Fruit fly (Drosophila melanogaster) whole organism, embryonic: ENCODE data around the gene trr.
A peak's percentile ranks its signal among the peaks of the same experiment; 100 is the strongest.

Source experiments
- ATbp ChIP-seq: fragments of 200-800 bp; sonication (Bioruptor generic); optimal IDR thresholded peaks from 2 replicates; lab custom pipeline; 2017; ENCODE audit warnings: missing biosample characterization, mild to moderate bottlenecking, missing genetic modification characterization, missing genetic modification reagents
- Atf-2 ChIP-seq: fragments of 200-800 bp; sonication (Bioruptor generic); optimal IDR thresholded peaks from 2 replicates; lab custom pipeline; 2016; ENCODE audit warnings: missing biosample characterization, missing genetic modification characterization
- Atf3 ChIP-seq: fragments of 200-800 bp; sonication (Bioruptor generic); optimal IDR thresholded peaks from 3 replicates; lab custom pipeline; 2016; ENCODE audit warnings: missing biosample characterization, missing genetic modification characterization
- B-H1 ChIP-seq: fragments of 200-800 bp; sonication (Bioruptor generic); IDR thresholded peaks from 3 replicates; pipeline ENCODE4 v1.3.6; 2022; ENCODE audit warnings: missing biosample characterization, missing genetic modification characterization
- Bteb2 ChIP-seq: fragments of 200-800 bp; sonication (Bioruptor generic); optimal IDR thresholded peaks from 2 replicates; lab custom pipeline; 2016; ENCODE audit warnings: missing biosample characterization, missing genetic modification characterization
- CG11504 ChIP-seq: fragments of 200-800 bp; sonication (Bioruptor generic); optimal IDR thresholded peaks from 3 replicates; lab custom pipeline; 2019; ENCODE audit warnings: missing biosample characterization, mild to moderate bottlenecking, missing genetic modification characterization, moderate library complexity
- CG12071 ChIP-seq: fragments of 200-800 bp; sonication (Bioruptor generic); optimal IDR thresholded peaks from 3 replicates; lab custom pipeline; 2018; ENCODE audit warnings: missing biosample characterization, mild to moderate bottlenecking, missing genetic modification characterization
- CG12236 ChIP-seq: fragments of 200-800 bp; sonication (Bioruptor generic); optimal IDR thresholded peaks from 2 replicates; lab custom pipeline; 2016; ENCODE audit warnings: missing biosample characterization, missing genetic modification characterization
- CG12391 ChIP-seq: fragments of 200-800 bp; sonication (Bioruptor generic); optimal IDR thresholded peaks from 3 replicates; lab custom pipeline; 2018; ENCODE audit warnings: missing biosample characterization, mild to moderate bottlenecking, missing genetic modification characterization, moderate library complexity
- CG12769 ChIP-seq: fragments of 200-800 bp; sonication (Bioruptor generic); optimal IDR thresholded peaks from 2 replicates; lab custom pipeline; 2019; ENCODE audit warnings: missing biosample characterization, mild to moderate bottlenecking, missing genetic modification characterization, moderate library complexity
- CG14014 ChIP-seq: fragments of 200-800 bp; sonication (Bioruptor generic); IDR thresholded peaks from 2 replicates; pipeline ENCODE4 v1.3.6; 2022; ENCODE audit warnings: missing biosample characterization, missing genetic modification characterization
- CG14441 ChIP-seq: fragments of 200-800 bp; sonication (Bioruptor generic); IDR thresholded peaks from 2 replicates; pipeline ENCODE4 v1.3.6; 2022; ENCODE audit warnings: missing biosample characterization, missing genetic modification characterization
- CG16815 ChIP-seq: fragments of 200-800 bp; sonication (Bioruptor generic); optimal IDR thresholded peaks from 3 replicates; lab custom pipeline; 2017; ENCODE audit warnings: missing biosample characterization, mild to moderate bottlenecking, missing genetic modification characterization
- CG17361 ChIP-seq: fragments of 200-800 bp; sonication (Bioruptor generic); IDR thresholded peaks from 3 replicates; pipeline ENCODE4 v1.3.6; 2022; ENCODE audit warnings: missing biosample characterization, missing genetic modification characterization
- CG2120 ChIP-seq: fragments of 200-800 bp; sonication (Bioruptor generic); optimal IDR thresholded peaks from 3 replicates; lab custom pipeline; 2016; ENCODE audit warnings: missing biosample characterization, missing genetic modification characterization
- CG4328 ChIP-seq: fragments of 200-800 bp; sonication (Bioruptor generic); optimal IDR thresholded peaks from 3 replicates; lab custom pipeline; 2017; ENCODE audit warnings: missing biosample characterization, missing genetic modification reagents, missing genetic modification characterization
- CG4424 ChIP-seq: fragments of 200-800 bp; sonication (Bioruptor generic); optimal IDR thresholded peaks from 3 replicates; lab custom pipeline; 2016; ENCODE audit warnings: missing biosample characterization, missing genetic modification characterization
- CG4820 ChIP-seq: fragments of 200-800 bp; sonication (Bioruptor generic); optimal IDR thresholded peaks from 3 replicates; lab custom pipeline; 2016; ENCODE audit warnings: missing biosample characterization, missing genetic modification characterization
- CG7839 ChIP-seq: fragments of 200-800 bp; sonication (Bioruptor generic); optimal IDR thresholded peaks from 3 replicates; lab custom pipeline; 2018; ENCODE audit warnings: missing biosample characterization, mild to moderate bottlenecking, missing genetic modification characterization, moderate library complexity
- H2.0 ChIP-seq: fragments of 200-800 bp; sonication (Bioruptor generic); IDR thresholded peaks from 2 replicates; pipeline ENCODE4 v1.3.6; 2022; ENCODE audit warnings: missing biosample characterization, missing genetic modification characterization
- HHEX ChIP-seq: fragments of 200-800 bp; sonication (Bioruptor generic); optimal IDR thresholded peaks from 3 replicates; lab custom pipeline; 2017; ENCODE audit warnings: missing biosample characterization, mild to moderate bottlenecking, missing genetic modification characterization, missing genetic modification reagents
- HLH54F ChIP-seq: fragments of 200-800 bp; sonication (Bioruptor generic); optimal IDR thresholded peaks from 3 replicates; lab custom pipeline; 2016; ENCODE audit warnings: missing biosample characterization, missing genetic modification characterization
- Hr39 ChIP-seq: fragments of >200 bp; optimal IDR thresholded peaks from 2 replicates; lab custom pipeline; 2017
- MBD-R2 ChIP-seq: fragments of 200-800 bp; sonication (Bioruptor generic); IDR thresholded peaks from 2 replicates; pipeline ENCODE4 v1.3.6; 2022; ENCODE audit warnings: missing biosample characterization, missing genetic modification characterization
- Pdp1 ChIP-seq, 2 experiments: fragments of 200-800 bp; sonication (Bioruptor generic); optimal IDR thresholded peaks; 3 replicates each; lab custom pipeline; 2016; ENCODE audit warnings: missing biosample characterization in 2 of 2, missing genetic modification characterization in 2 of 2, mild to moderate bottlenecking in 1 of 2, moderate library complexity in 1 of 2
- Ptx1 ChIP-seq: fragments of 200-800 bp; sonication (Bioruptor generic); IDR thresholded peaks from 2 replicates; pipeline ENCODE4 v1.3.6; 2022; ENCODE audit warnings: missing biosample characterization, missing genetic modification characterization
- Rfx ChIP-seq: fragments of 200-800 bp; sonication (Bioruptor generic); IDR thresholded peaks from 2 replicates; pipeline ENCODE4 v1.3.6; 2022; ENCODE audit warnings: missing biosample characterization, missing genetic modification characterization
- Scr ChIP-seq: fragments of 200-800 bp; sonication (Bioruptor generic); IDR thresholded peaks from 2 replicates; pipeline ENCODE4 v1.3.6; 2022; ENCODE audit warnings: missing biosample characterization, missing genetic modification characterization; ENCODE audit not compliant: partially characterized antibody
- cato ChIP-seq: fragments of 200-800 bp; sonication (Bioruptor generic); optimal IDR thresholded peaks from 2 replicates; lab custom pipeline; 2016; ENCODE audit warnings: missing biosample characterization, missing genetic modification characterization, borderline replicate concordance
- ci ChIP-seq: fragments of 200-800 bp; sonication (Bioruptor generic); IDR thresholded peaks from 3 replicates; pipeline ENCODE4 v1.3.6; 2022; ENCODE audit warnings: missing biosample characterization, missing genetic modification characterization
- crp ChIP-seq, 2 experiments: fragments of 200-800 bp; sonication (Bioruptor generic); optimal IDR thresholded peaks; 2 replicates in 1 of 2; 3 replicates in 1 of 2; lab custom pipeline; 2017; ENCODE audit warnings: missing biosample characterization in 2 of 2, missing genetic modification characterization in 2 of 2, mild to moderate bottlenecking in 1 of 2, moderate library complexity in 1 of 2
- da ChIP-seq: fragments of 200-800 bp; sonication (Bioruptor generic); optimal IDR thresholded peaks from 2 replicates; lab custom pipeline; 2016; ENCODE audit warnings: missing biosample characterization, missing genetic modification characterization
- dimm ChIP-seq: fragments of 200-800 bp; sonication (Bioruptor generic); IDR thresholded peaks from 2 replicates; pipeline ENCODE4 v1.3.6; 2022; ENCODE audit warnings: missing biosample characterization, missing genetic modification characterization
- dpn ChIP-seq, 2 experiments: fragments of 200-800 bp; sonication (Bioruptor generic); optimal IDR thresholded peaks; 3 replicates each; lab custom pipeline; 2016; ENCODE audit warnings: missing biosample characterization in 2 of 2, missing genetic modification characterization in 2 of 2
- eve ChIP-seq, 2 experiments: fragments of >200 bp; optimal IDR thresholded peaks; 2 replicates each; lab custom pipeline; 2017; ENCODE audit warnings: missing biosample characterization in 2 of 2, missing genetic modification characterization in 2 of 2
- fd3F ChIP-seq: fragments of 200-800 bp; sonication (Bioruptor generic); optimal IDR thresholded peaks from 2 replicates; lab custom pipeline; 2018; ENCODE audit warnings: missing biosample characterization, mild to moderate bottlenecking, missing genetic modification characterization, moderate library complexity
- grn ChIP-seq: fragments of 200-800 bp; sonication (Bioruptor generic); optimal IDR thresholded peaks from 3 replicates; lab custom pipeline; 2017; ENCODE audit warnings: missing biosample characterization, missing genetic modification characterization
- lola ChIP-seq, 3 experiments: fragments of >200 bp in 2 of 3; fragments of 200-800 bp in 1 of 3; sonication (Bioruptor generic) in 1 of 3; optimal IDR thresholded peaks; 2 replicates each; lab custom pipeline; 2017 to 2019; ENCODE audit warnings: missing biosample characterization in 3 of 3, missing genetic modification characterization in 3 of 3, mild to moderate bottlenecking in 1 of 3, moderate library complexity in 1 of 3
- maf-S ChIP-seq: fragments of 200-800 bp; sonication (Bioruptor generic); optimal IDR thresholded peaks from 2 replicates; lab custom pipeline; 2016; ENCODE audit warnings: missing biosample characterization, missing genetic modification characterization
- nerfin-2 ChIP-seq: fragments of 200-800 bp; sonication (Bioruptor generic); IDR thresholded peaks from 2 replicates; pipeline ENCODE4 v1.3.6; 2022; ENCODE audit warnings: missing biosample characterization, missing genetic modification characterization; ENCODE audit not compliant: partially characterized antibody
- prd ChIP-seq, 3 experiments: fragments of >200 bp in 2 of 3; fragments of 200-800 bp in 1 of 3; sonication (Bioruptor generic) in 1 of 3; optimal IDR thresholded peaks in 2 of 3; IDR thresholded peaks in 1 of 3; 2 replicates in 2 of 3; 3 replicates in 1 of 3; pipeline versions ENCODE4 v1.3.6 to Lab custom; 2017 to 2022; ENCODE audit warnings: missing biosample characterization in 1 of 3, missing genetic modification characterization in 1 of 3
- ranshi ChIP-seq: fragments of 200-800 bp; sonication (Bioruptor generic); IDR thresholded peaks from 2 replicates; pipeline ENCODE4 v1.3.6; 2022; ENCODE audit warnings: missing biosample characterization, missing genetic modification characterization
- rib ChIP-seq: fragments of 200-800 bp; sonication (Bioruptor generic); IDR thresholded peaks from 2 replicates; pipeline ENCODE4 v1.3.6; 2022; ENCODE audit warnings: missing biosample characterization, missing genetic modification characterization
- sc ChIP-seq, 3 experiments: fragments of >200 bp in 2 of 3; fragments of 200-800 bp in 1 of 3; sonication (Bioruptor generic) in 1 of 3; optimal IDR thresholded peaks; 2 replicates in 2 of 3; 3 replicates in 1 of 3; lab custom pipeline; 2017; ENCODE audit warnings: mild to moderate bottlenecking in 1 of 3, missing biosample characterization in 1 of 3, missing genetic modification characterization in 1 of 3, missing genetic modification reagents in 1 of 3
- tap ChIP-seq: fragments of 200-800 bp; optimal IDR thresholded peaks from 3 replicates; lab custom pipeline; 2019; ENCODE audit warnings: missing biosample characterization, mild to moderate bottlenecking, missing genetic modification characterization, moderate library complexity
- tin ChIP-seq: fragments of 200-800 bp; sonication (Bioruptor generic); optimal IDR thresholded peaks from 3 replicates; lab custom pipeline; 2016; ENCODE audit warnings: missing biosample characterization, missing genetic modification characterization
- toy ChIP-seq: fragments of 200-800 bp; sonication (Bioruptor generic); IDR thresholded peaks from 2 replicates; pipeline ENCODE4 v1.3.6; 2022; ENCODE audit warnings: missing biosample characterization, missing genetic modification characterization
- vvl ChIP-seq: fragments of 200-800 bp; sonication (Bioruptor generic); IDR thresholded peaks from 2 replicates; pipeline ENCODE4 v1.3.6; 2022; ENCODE audit warnings: missing biosample characterization, missing genetic modification characterization
- zen2 ChIP-seq: fragments of 200-800 bp; sonication (Bioruptor generic); IDR thresholded peaks from 3 replicates; pipeline ENCODE4 v1.3.6; 2022; ENCODE audit warnings: missing biosample characterization, missing genetic modification characterization; ENCODE audit not compliant: partially characterized antibody

Gene trr

dm6 chrX:1845413-1845951, 44.3 kb downstream of the trr start (continued):
- peak; percentile 31 for TF ChIP-seq CG11504 (tag; lab: Kevin White, UChicago)
- TF ChIP-seq ATbp (GFP tag; lab: Kevin White, UChicago), result peak; percentile 64
- no peak for TF ChIP-seq Hr39 (lab: Kevin White, UChicago)
- no peak for TF ChIP-seq nerfin-2 (GFP tag; lab: Robert Waterston, UW)
- peak; percentile 66 for TF ChIP-seq CG14441 (GFP tag; lab: Robert Waterston, UW)
- no peak for TF ChIP-seq ranshi (GFP tag; lab: Robert Waterston, UW)
- TF ChIP-seq CG12769 (tag; lab: Kevin White, UChicago), result peak; percentile 74
- no peak for TF ChIP-seq H2.0 (GFP tag; lab: Robert Waterston, UW)
- TF ChIP-seq Atf-2 (GFP tag; lab: Kevin White, UChicago), result no peak
- no peak for TF ChIP-seq tap (tag; lab: Kevin White, UChicago)
- no peak for TF ChIP-seq sc (optimal IDR thresholded peaks at IDR 0.05; lab: Kevin White, UChicago)
- peak; percentile 4 for TF ChIP-seq sc (GFP tag; optimal IDR thresholded peaks at IDR 0.05; lab: Kevin White, UChicago)
- peak; percentile 31; the same call in 1 of the 3 replicates for TF ChIP-seq B-H1 (GFP tag; lab: Robert Waterston, UW)
- TF ChIP-seq CG17361 (GFP tag; lab: Robert Waterston, UW), result no peak
- no peak for TF ChIP-seq CG7839
- no peak for TF ChIP-seq cato (GFP tag; lab: Kevin White, UChicago)
- peak; percentile 72; the same call in 1 of the 2 replicates for TF ChIP-seq Rfx
- TF ChIP-seq tin, result no peak
- TF ChIP-seq Scr (GFP tag; lab: Robert Waterston, UW), result no peak
- TF ChIP-seq da (GFP tag; lab: Kevin White, UChicago), result peak; percentile 54
- no peak for TF ChIP-seq crp (GFP tag; optimal IDR thresholded peaks at IDR 0.05; lab: Kevin White, UChicago)
- no peak for TF ChIP-seq Atf3
- no peak for TF ChIP-seq CG4820 (GFP tag; lab: Kevin White, UChicago)
- peak; percentile 10 to 91 for TF ChIP-seq Pdp1 (GFP tag; optimal IDR thresholded peaks at IDR 0.05; lab: Kevin White, UChicago)
- TF ChIP-seq eve (GFP tag; optimal IDR thresholded peaks at IDR 0.05; lab: Kevin White, UChicago), result no peak
- TF ChIP-seq prd (optimal IDR thresholded peaks at IDR 0.05; lab: Kevin White, UChicago), result no peak
- peak; percentile 50; the same call in 2 of the 3 replicates for TF ChIP-seq prd (GFP tag; IDR thresholded peaks at IDR 0.05; lab: Robert Waterston, UW)
- 0 out of 2 replicates have a peak, but pooled peaks have one; percentile 15 for TF ChIP-seq Ptx1 (GFP tag; lab: Robert Waterston, UW)
- peak in 1 of 2 experiments; percentile 55 for TF ChIP-seq dpn (GFP tag; optimal IDR thresholded peaks at IDR 0.05; lab: Kevin White, UChicago)
- no peak for TF ChIP-seq CG16815 (GFP tag; lab: Kevin White, UChicago)
- peak; percentile 54 for TF ChIP-seq CG12236 (GFP tag; lab: Kevin White, UChicago)
- peak; percentile 52; the same call in 1 of the 2 replicates for TF ChIP-seq CG14014 (GFP tag; lab: Robert Waterston, UW)
- peak; percentile 41 for TF ChIP-seq maf-S (GFP tag; lab: Kevin White, UChicago)
- peak; percentile 26; the same call in 1 of the 2 replicates for TF ChIP-seq MBD-R2
- peak; percentile 35 for TF ChIP-seq vvl (GFP tag; lab: Robert Waterston, UW)
- peak; percentile 63 for TF ChIP-seq CG12071 (GFP tag; lab: Kevin White, UChicago)
- TF ChIP-seq CG2120 (GFP tag; lab: Kevin White, UChicago), result peak; percentile 78
- TF ChIP-seq Bteb2 (GFP tag; lab: Kevin White, UChicago), result peak; percentile 22
- TF ChIP-seq dimm (GFP tag; lab: Robert Waterston, UW), result no peak
- TF ChIP-seq rib (GFP tag; lab: Robert Waterston, UW), result peak; percentile 58; the same call in 1 of the 2 replicates
- no peak for TF ChIP-seq lola (GFP tag; optimal IDR thresholded peaks at IDR 0.05; lab: Kevin White, UChicago)
- TF ChIP-seq CG12391 (tag; lab: Kevin White, UChicago), result peak; percentile 2
- TF ChIP-seq CG4424 (GFP tag; lab: Kevin White, UChicago), result no peak
- no peak for TF ChIP-seq HLH54F (GFP tag; lab: Kevin White, UChicago)
- TF ChIP-seq CG4328, result no peak
- peak; percentile 76; the same call in 2 of the 3 replicates for TF ChIP-seq ci (GFP tag; lab: Robert Waterston, UW)
- peak; percentile 70 for TF ChIP-seq HHEX (GFP tag; lab: Kevin White, UChicago)
- peak; percentile 53; the same call in 1 of the 2 replicates for TF ChIP-seq toy (GFP tag; lab: Robert Waterston, UW)
- TF ChIP-seq grn, result peak; percentile 51
- TF ChIP-seq zen2 (GFP tag; lab: Robert Waterston, UW), result no peak
- TF ChIP-seq fd3F (GFP tag; lab: Kevin White, UChicago), result peak; percentile 40
